Worm (Caenorhabditis elegans) whole organism, L1 larva: ENCODE measurements around the gene D2062.4.

Source experiments
- lin-13 ChIP-seq: fragments of 150-350 bp; optimal IDR thresholded peaks from 2 replicates; lab custom pipeline; 2014; ENCODE audit warnings: missing biosample characterization, missing genetic modification reagents, missing genetic modification characterization
- mdl-1 ChIP-seq, 2 experiments: fragments of 150-350 bp; optimal IDR thresholded peaks; 2 replicates each; lab custom pipeline; 2014 to 2017; ENCODE audit warnings: missing biosample characterization in 2 of 2, missing genetic modification characterization in 2 of 2, inconsistent platforms in 1 of 2
- zag-1 ChIP-seq: fragments of 150-350 bp; optimal IDR thresholded peaks from 2 replicates; lab custom pipeline; 2014; ENCODE audit warnings: missing biosample characterization, missing genetic modification characterization

- no peak for TF ChIP-seq lin-13
- no peak for TF ChIP-seq zag-1 (tag; lab: Kevin White, UChicago)
- TF ChIP-seq mdl-1 (tag; optimal IDR thresholded peaks at IDR 0.05; lab: Kevin White, UChicago) = no peak
These were observed 18.6 kb downstream of the D2062.4 start, which contains the start of gene F22E5.7 for ce11 chrII:2641777-2642176.
